Worm (Caenorhabditis elegans): ENCODE data around the gene gpr-1.

The gpr-1 gene

ce11 chrIII:8639188-8639795 is 10.6 kb downstream of the gpr-1 start, which contains the start of gene fip-1 (continued):
- 0 out of 2 replicates have a peak, but pooled peaks have one; percentile 11 for TF ChIP-seq ztf-6 (GFP tag; IDR thresholded peaks at IDR 0.05)
- no peak for TF ChIP-seq unc-130 (GFP tag; optimal IDR thresholded peaks at IDR 0.05)
- no peak for TF ChIP-seq F39B2.1 (GFP tag; IDR thresholded peaks at IDR 0.05)
- TF ChIP-seq unc-62 (GFP tag; optimal IDR thresholded peaks at IDR 0.05) = no peak
- TF ChIP-seq lsy-27 (tag; optimal IDR thresholded peaks at IDR 0.05; ENCODE audit: borderline replicate concordance, insufficient read depth) = no peak
- TF ChIP-seq madf-6 (GFP tag; IDR thresholded peaks at IDR 0.05) = peak; percentile 68; the same call in 1 of the 2 replicates
- no peak for TF ChIP-seq F52B5.7 (tag; optimal IDR thresholded peaks at IDR 0.05)
- no peak for TF ChIP-seq nfyb-1 (GFP tag; IDR thresholded peaks at IDR 0.05)
- TF ChIP-seq nhr-179 (tag; optimal IDR thresholded peaks at IDR 0.05) = no peak
- TF ChIP-seq nhr-27 (tag; optimal IDR thresholded peaks at IDR 0.05) = peak; percentile 52
- TF ChIP-seq attf-6 (GFP tag; IDR thresholded peaks at IDR 0.05) = peak; percentile 64; the same call in 1 of the 2 replicates
- TF ChIP-seq sdz-38 (tag; optimal IDR thresholded peaks at IDR 0.05) = no peak
- no peak for TF ChIP-seq ztf-22 (GFP tag; optimal IDR thresholded peaks at IDR 0.05)
- no peak for TF ChIP-seq lir-1 (GFP tag; conservative IDR thresholded peaks at IDR 0.05)
- peak; percentile 60 for TF ChIP-seq lin-54 (GFP tag; optimal IDR thresholded peaks at IDR 0.05)
- TF ChIP-seq somi-1 (GFP tag; optimal IDR thresholded peaks at IDR 0.05) = no peak
- TF ChIP-seq mel-28 (tag; optimal IDR thresholded peaks at IDR 0.05; ENCODE audit: borderline replicate concordance) = no peak
- peak; percentile 53 for TF ChIP-seq mes-4 (tag; optimal IDR thresholded peaks at IDR 0.05)
- no peak for TF ChIP-seq madf-3 (GFP tag; IDR thresholded peaks at IDR 0.05)
- peak; percentile 71 for TF ChIP-seq hrde-1 (tag; optimal IDR thresholded peaks at IDR 0.05; ENCODE audit: borderline replicate concordance)
- TF ChIP-seq ceh-27 (GFP tag; optimal IDR thresholded peaks at IDR 0.05) = peak; percentile 39
- no peak for TF ChIP-seq hmg-20 (GFP tag; IDR thresholded peaks at IDR 0.05)
- TF ChIP-seq nfya-2 (GFP tag; IDR thresholded peaks at IDR 0.05) = peak; percentile 33; the same call in 1 of the 2 replicates
- peak; percentile 72 for TF ChIP-seq nhr-90 (tag; optimal IDR thresholded peaks at IDR 0.05)
- TF ChIP-seq Y79H2A.3 (GFP tag; conservative IDR thresholded peaks at IDR 0.05) = no peak
- peak; percentile 90 for TF ChIP-seq rpc-1 (optimal IDR thresholded peaks at IDR 0.05)
- TF ChIP-seq rpc-1 (tag; optimal IDR thresholded peaks at IDR 0.05) = peak; percentile 93
- no peak for TF ChIP-seq K12H6.12 (tag; optimal IDR thresholded peaks at IDR 0.05)
- peak; percentile 71; the same call in 1 of the 2 replicates for TF ChIP-seq Y56A3A.18 (GFP tag; IDR thresholded peaks at IDR 0.05)
- TF ChIP-seq repo-1 (tag; optimal IDR thresholded peaks at IDR 0.05) = peak; percentile 61
- no peak for TF ChIP-seq ztf-3 (GFP tag; optimal IDR thresholded peaks at IDR 0.05)
- TF ChIP-seq hmg-1.2 (GFP tag; IDR thresholded peaks at IDR 0.05) = no peak; the same call in 1 of the 2 replicates
- no peak for TF ChIP-seq F22D6.2 (tag; optimal IDR thresholded peaks at IDR 0.05)
- TF ChIP-seq ztf-25 (GFP tag; IDR thresholded peaks at IDR 0.05) = 0 out of 2 replicates have a peak, but pooled peaks have one; percentile 62
- no peak for TF ChIP-seq fkh-3 (tag; optimal IDR thresholded peaks at IDR 0.05)
- TF ChIP-seq ets-4 (GFP tag; optimal IDR thresholded peaks at IDR 0.05) = no peak
- no peak for TF ChIP-seq madf-8 (GFP tag; conservative IDR thresholded peaks at IDR 0.05)
- TF ChIP-seq hlh-12 (tag; optimal IDR thresholded peaks at IDR 0.05) = no peak
- no peak for TF ChIP-seq F10E7.11 (tag; optimal IDR thresholded peaks at IDR 0.05)
- TF ChIP-seq F49E8.2 (tag; optimal IDR thresholded peaks at IDR 0.05; ENCODE audit: insufficient read depth) = peak; percentile 62
- TF ChIP-seq F37B4.10 (GFP tag; IDR thresholded peaks at IDR 0.05) = no peak
- no peak for TF ChIP-seq dpff-1 (tag; optimal IDR thresholded peaks at IDR 0.05)
- peak; percentile 57 for TF ChIP-seq madf-10 (tag; optimal IDR thresholded peaks at IDR 0.05)
- TF ChIP-seq B0336.3 (GFP tag; IDR thresholded peaks at IDR 0.05) = no peak
- TF ChIP-seq zfh-2 (GFP tag; conservative IDR thresholded peaks at IDR 0.05) = no peak
- 0 out of 2 replicates have a peak, but pooled peaks have one; percentile 28 for TF ChIP-seq ztf-28 (GFP tag; IDR thresholded peaks at IDR 0.05)
- peak; percentile 59 for TF ChIP-seq F23B12.7 (tag; optimal IDR thresholded peaks at IDR 0.05; ENCODE audit: insufficient read depth)
- peak; percentile 96 for TF ChIP-seq tbp1 (GFP tag; optimal IDR thresholded peaks at IDR 0.05)

All from whole organism, young adult.